Fruit fly (Drosophila melanogaster) whole organism, embryonic: ENCODE data around the gene Gr61a.
A peak's percentile ranks its signal among the peaks of the same experiment; 100 is the strongest.

ENCODE experiments used
- Blimp-1 ChIP-seq: fragments of 200-800 bp; sonication (Bioruptor generic); optimal IDR thresholded peaks from 3 replicates; lab custom pipeline; 2018; ENCODE audit warnings: missing biosample characterization, missing genetic modification characterization, mild to moderate bottlenecking, moderate library complexity, missing genetic modification reagents
- Bteb2 ChIP-seq: fragments of 200-800 bp; sonication (Bioruptor generic); optimal IDR thresholded peaks from 2 replicates; lab custom pipeline; 2016; ENCODE audit warnings: missing biosample characterization, missing genetic modification characterization
- CG10147 ChIP-seq: fragments of 200-800 bp; sonication (Bioruptor generic); optimal IDR thresholded peaks from 2 replicates; lab custom pipeline; 2019; ENCODE audit warnings: missing biosample characterization, mild to moderate bottlenecking, missing genetic modification characterization, moderate library complexity
- CG11093 ChIP-seq: fragments of 200-800 bp; sonication (Bioruptor generic); IDR thresholded peaks from 3 replicates; pipeline ENCODE4 v1.3.6; 2022; ENCODE audit warnings: missing biosample characterization, missing genetic modification characterization
- CG14965 ChIP-seq: fragments of 200-800 bp; sonication (Bioruptor generic); optimal IDR thresholded peaks from 2 replicates; lab custom pipeline; 2016; ENCODE audit warnings: missing biosample characterization, missing genetic modification characterization, borderline replicate concordance
- CG17912 ChIP-seq: fragments of 200-800 bp; sonication (Bioruptor generic); optimal IDR thresholded peaks from 2 replicates; lab custom pipeline; 2018; ENCODE audit warnings: missing biosample characterization, mild to moderate bottlenecking, missing genetic modification characterization
- CG3065 ChIP-seq: fragments of 200-800 bp; sonication (Bioruptor generic); optimal IDR thresholded peaks from 2 replicates; lab custom pipeline; 2016; ENCODE audit warnings: missing biosample characterization, missing genetic modification characterization
- CG3847 ChIP-seq: fragments of 200-800 bp; sonication (Bioruptor generic); IDR thresholded peaks from 2 replicates; pipeline ENCODE4 v1.3.6; 2022; ENCODE audit warnings: missing biosample characterization, missing genetic modification characterization
- CG4707 ChIP-seq: fragments of 200-800 bp; sonication (Bioruptor generic); optimal IDR thresholded peaks from 2 replicates; lab custom pipeline; 2018; ENCODE audit warnings: missing biosample characterization, mild to moderate bottlenecking, missing genetic modification characterization, moderate library complexity
- CG4820 ChIP-seq: fragments of 200-800 bp; sonication (Bioruptor generic); optimal IDR thresholded peaks from 3 replicates; lab custom pipeline; 2016; ENCODE audit warnings: missing biosample characterization, missing genetic modification characterization
- CG6175 ChIP-seq: fragments of 200-800 bp; sonication (Bioruptor generic); IDR thresholded peaks from 3 replicates; pipeline ENCODE4 v1.3.6; 2022; ENCODE audit warnings: missing biosample characterization, missing genetic modification characterization
- CG7745 ChIP-seq: fragments of 200-800 bp; sonication (Bioruptor generic); optimal IDR thresholded peaks from 2 replicates; lab custom pipeline; 2018; ENCODE audit warnings: missing biosample characterization, mild to moderate bottlenecking, missing genetic modification characterization, moderate library complexity
- CG9932 ChIP-seq: fragments of 200-800 bp; sonication (Bioruptor generic); IDR thresholded peaks from 2 replicates; pipeline ENCODE4 v1.3.6; 2022; ENCODE audit warnings: missing biosample characterization, missing genetic modification characterization
- CoRest ChIP-seq: fragments of 200-800 bp; sonication (Bioruptor generic); optimal IDR thresholded peaks from 3 replicates; lab custom pipeline; 2018; ENCODE audit warnings: missing biosample characterization, mild to moderate bottlenecking, missing genetic modification characterization, moderate library complexity
- Dad ChIP-seq: fragments of 200-800 bp; sonication (Bioruptor generic); optimal IDR thresholded peaks from 3 replicates; lab custom pipeline; 2016; ENCODE audit warnings: missing biosample characterization, missing genetic modification characterization
- Deaf1 ChIP-seq: fragments of 200-800 bp; optimal IDR thresholded peaks from 3 replicates; lab custom pipeline; 2019; ENCODE audit warnings: missing biosample characterization, mild to moderate bottlenecking, missing genetic modification characterization, moderate library complexity
- Ets65A ChIP-seq: fragments of 200-800 bp; sonication (Bioruptor generic); peaks from one replicate; lab custom pipeline; 2016; ENCODE audit warnings: missing biosample characterization, missing genetic modification characterization
- Fer1 ChIP-seq: fragments of 200-800 bp; sonication (Bioruptor generic); optimal IDR thresholded peaks from 2 replicates; lab custom pipeline; 2017; ENCODE audit warnings: missing biosample characterization, mild to moderate bottlenecking, missing genetic modification characterization
- H15 ChIP-seq: fragments of 200-800 bp; sonication (Bioruptor generic); IDR thresholded peaks from 3 replicates; pipeline ENCODE4 v1.3.6; 2022; ENCODE audit warnings: missing biosample characterization, missing genetic modification characterization
- Hey ChIP-seq: fragments of 200-800 bp; sonication (Bioruptor generic); optimal IDR thresholded peaks from 3 replicates; lab custom pipeline; 2018; ENCODE audit warnings: missing biosample characterization, mild to moderate bottlenecking, missing genetic modification characterization
- HmgD ChIP-seq: fragments of 200-800 bp; sonication (Bioruptor generic); optimal IDR thresholded peaks from 3 replicates; lab custom pipeline; 2016; ENCODE audit warnings: missing biosample characterization, missing genetic modification characterization
- HmgZ ChIP-seq: fragments of 200-800 bp; sonication (Bioruptor generic); optimal IDR thresholded peaks from 2 replicates; lab custom pipeline; 2018; ENCODE audit warnings: missing biosample characterization, mild to moderate bottlenecking, missing genetic modification characterization
- Nf-YB ChIP-seq: fragments of 200-800 bp; sonication (Bioruptor generic); optimal IDR thresholded peaks from 3 replicates; lab custom pipeline; 2019; ENCODE audit warnings: missing biosample characterization, mild to moderate bottlenecking, missing genetic modification characterization, moderate library complexity
- Nf-YC ChIP-seq: fragments of 200-800 bp; optimal IDR thresholded peaks from 3 replicates; lab custom pipeline; 2019; ENCODE audit warnings: missing biosample characterization, mild to moderate bottlenecking, missing genetic modification characterization, moderate library complexity
- Sox102F ChIP-seq: fragments of 200-800 bp; sonication (Bioruptor generic); optimal IDR thresholded peaks from 2 replicates; lab custom pipeline; 2018; ENCODE audit warnings: missing biosample characterization, mild to moderate bottlenecking, missing genetic modification characterization, moderate library complexity
- Trl ChIP-seq, 3 experiments: fragments of >200 bp in 2 of 3; fragments of 200-800 bp in 1 of 3; sonication (Bioruptor generic) in 1 of 3; optimal IDR thresholded peaks; 2 replicates in 1 of 3; 3 replicates in 2 of 3; lab custom pipeline; 2016 to 2017; ENCODE audit warnings: missing biosample characterization in 1 of 3, missing genetic modification characterization in 1 of 3
- abd-A ChIP-seq: fragments of 200-800 bp; sonication (Bioruptor generic); optimal IDR thresholded peaks from 3 replicates; lab custom pipeline; 2019; ENCODE audit warnings: missing biosample characterization, mild to moderate bottlenecking, missing genetic modification characterization, moderate library complexity
- chinmo ChIP-seq: fragments of 200-800 bp; sonication (Bioruptor generic); IDR thresholded peaks from 4 replicates; pipeline ENCODE4 v1.3.6; 2022; ENCODE audit warnings: missing biosample characterization, missing genetic modification characterization; ENCODE audit not compliant: partially characterized antibody
- eve ChIP-seq, 2 experiments: fragments of >200 bp; optimal IDR thresholded peaks; 2 replicates each; lab custom pipeline; 2017; ENCODE audit warnings: missing biosample characterization in 2 of 2, missing genetic modification characterization in 2 of 2
- ewg ChIP-seq: fragments of 200-800 bp; sonication (Bioruptor generic); optimal IDR thresholded peaks from 3 replicates; lab custom pipeline; 2017; ENCODE audit warnings: mild to moderate bottlenecking, missing biosample characterization, missing genetic modification reagents, missing genetic modification characterization
- grn ChIP-seq: fragments of 200-800 bp; sonication (Bioruptor generic); optimal IDR thresholded peaks from 3 replicates; lab custom pipeline; 2017; ENCODE audit warnings: missing biosample characterization, missing genetic modification characterization
- ind ChIP-seq: fragments of 200-800 bp; sonication (Bioruptor generic); optimal IDR thresholded peaks from 3 replicates; lab custom pipeline; 2016; ENCODE audit warnings: missing biosample characterization, missing genetic modification characterization
- nerfin-1 ChIP-seq: fragments of 200-800 bp; sonication (Bioruptor generic); optimal IDR thresholded peaks from 3 replicates; lab custom pipeline; 2019; ENCODE audit warnings: missing biosample characterization, mild to moderate bottlenecking, missing genetic modification characterization, moderate library complexity
- oc ChIP-seq: fragments of 200-800 bp; sonication (Bioruptor generic); optimal IDR thresholded peaks from 2 replicates; lab custom pipeline; 2018; ENCODE audit warnings: missing biosample characterization, mild to moderate bottlenecking, missing genetic modification characterization, moderate library complexity
- phol ChIP-seq: fragments of 200-800 bp; sonication (Bioruptor generic); optimal IDR thresholded peaks from 3 replicates; lab custom pipeline; 2018; ENCODE audit warnings: missing biosample characterization, mild to moderate bottlenecking, missing genetic modification characterization, moderate library complexity
- pros ChIP-seq: fragments of 200-800 bp; sonication (Bioruptor generic); optimal IDR thresholded peaks from 3 replicates; lab custom pipeline; 2019; ENCODE audit warnings: missing biosample characterization, mild to moderate bottlenecking, missing genetic modification characterization, moderate library complexity
- salm ChIP-seq: fragments of 200-800 bp; sonication (Bioruptor generic); optimal IDR thresholded peaks from 2 replicates; lab custom pipeline; 2018; ENCODE audit warnings: missing biosample characterization, mild to moderate bottlenecking, missing genetic modification characterization
- sisA ChIP-seq: fragments of 200-800 bp; sonication (Bioruptor generic); IDR thresholded peaks from 2 replicates; pipeline ENCODE4 v1.3.6; 2022; ENCODE audit warnings: missing biosample characterization, missing genetic modification characterization
- vvl ChIP-seq: fragments of 200-800 bp; sonication (Bioruptor generic); IDR thresholded peaks from 2 replicates; pipeline ENCODE4 v1.3.6; 2022; ENCODE audit warnings: missing biosample characterization, missing genetic modification characterization

Gene Gr61a

DNA sequence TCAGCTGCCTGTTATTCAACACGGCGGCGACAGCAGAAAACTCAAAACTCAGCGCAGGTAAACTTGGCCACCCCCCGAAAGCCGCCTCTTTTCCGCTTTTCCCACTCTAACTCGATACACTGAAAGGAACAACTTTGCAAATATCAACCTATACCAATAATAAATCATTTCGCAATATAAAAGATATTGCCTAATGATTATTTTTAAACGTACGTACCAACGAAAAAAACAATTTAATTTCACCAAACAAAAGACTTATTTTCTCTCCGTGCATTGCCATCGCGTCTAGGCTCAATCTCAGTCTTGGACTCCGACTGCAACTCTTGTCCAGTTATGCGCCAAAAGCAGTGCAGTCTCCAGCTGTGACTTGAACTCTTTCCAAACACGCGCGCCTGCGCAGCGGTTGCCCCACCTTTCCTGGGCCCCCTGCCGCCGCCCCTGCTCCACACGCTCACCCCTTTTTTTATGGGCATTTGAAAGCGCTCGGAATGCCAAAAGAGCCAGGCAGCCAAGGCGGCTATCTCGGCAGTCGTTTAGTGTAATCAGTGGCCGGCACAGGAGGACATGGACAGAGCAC lies 35.5 kb upstream of the Gr61a start (continued):
- peak; percentile 48 for TF ChIP-seq CG10147 (GFP tag; lab: Kevin White, UChicago)
- no peak for TF ChIP-seq HmgD (GFP tag; lab: Kevin White, UChicago)

DNA sequence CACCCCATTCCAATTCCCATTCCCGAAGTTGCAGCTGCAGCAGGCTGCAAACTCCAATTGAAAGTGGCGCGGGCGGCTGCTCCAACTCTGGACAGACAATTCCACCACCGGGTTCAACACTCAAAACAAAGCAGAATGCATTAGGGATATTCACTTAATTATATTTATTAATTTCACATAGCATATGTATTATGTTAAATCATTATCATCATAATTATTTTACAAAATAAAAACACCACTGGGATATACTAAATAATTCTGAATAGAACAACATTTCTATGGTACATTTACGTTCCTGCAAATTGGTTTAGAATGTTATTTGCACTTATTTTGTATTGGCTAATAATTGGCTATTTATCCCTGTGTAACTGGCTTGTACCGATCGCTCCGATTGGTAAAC lies 33.8 kb upstream of the Gr61a start:
- no peak for TF ChIP-seq CG3847 (GFP tag; lab: Robert Waterston, UW)
- no peak for TF ChIP-seq ind (GFP tag; lab: Kevin White, UChicago)
- no peak for TF ChIP-seq Blimp-1 (GFP tag; lab: Kevin White, UChicago)
- TF ChIP-seq eve (GFP tag; optimal IDR thresholded peaks at IDR 0.05; lab: Kevin White, UChicago): no peak
- no peak for TF ChIP-seq CG14965 (GFP tag; lab: Kevin White, UChicago)
- no peak for TF ChIP-seq salm (tag; lab: Kevin White, UChicago)
- no peak for TF ChIP-seq CG3065 (GFP tag; lab: Kevin White, UChicago)
- TF ChIP-seq CG9932 (GFP tag; lab: Robert Waterston, UW): no peak
- TF ChIP-seq CG6175 (GFP tag; lab: Robert Waterston, UW): no peak
- TF ChIP-seq CG7745 (tag; lab: Kevin White, UChicago): no peak
- no peak for TF ChIP-seq sisA (GFP tag; lab: Robert Waterston, UW)
- no peak for TF ChIP-seq CG11093 (GFP tag; lab: Robert Waterston, UW)
- TF ChIP-seq H15 (GFP tag; lab: Robert Waterston, UW): no peak
- TF ChIP-seq CG4820 (GFP tag; lab: Kevin White, UChicago): no peak
- no peak for TF ChIP-seq vvl (GFP tag; lab: Robert Waterston, UW)
- no peak for TF ChIP-seq Sox102F (GFP tag; lab: Kevin White, UChicago)
- no peak for TF ChIP-seq CG17912
- TF ChIP-seq, all 482 proteins: peak for 0

DNA sequence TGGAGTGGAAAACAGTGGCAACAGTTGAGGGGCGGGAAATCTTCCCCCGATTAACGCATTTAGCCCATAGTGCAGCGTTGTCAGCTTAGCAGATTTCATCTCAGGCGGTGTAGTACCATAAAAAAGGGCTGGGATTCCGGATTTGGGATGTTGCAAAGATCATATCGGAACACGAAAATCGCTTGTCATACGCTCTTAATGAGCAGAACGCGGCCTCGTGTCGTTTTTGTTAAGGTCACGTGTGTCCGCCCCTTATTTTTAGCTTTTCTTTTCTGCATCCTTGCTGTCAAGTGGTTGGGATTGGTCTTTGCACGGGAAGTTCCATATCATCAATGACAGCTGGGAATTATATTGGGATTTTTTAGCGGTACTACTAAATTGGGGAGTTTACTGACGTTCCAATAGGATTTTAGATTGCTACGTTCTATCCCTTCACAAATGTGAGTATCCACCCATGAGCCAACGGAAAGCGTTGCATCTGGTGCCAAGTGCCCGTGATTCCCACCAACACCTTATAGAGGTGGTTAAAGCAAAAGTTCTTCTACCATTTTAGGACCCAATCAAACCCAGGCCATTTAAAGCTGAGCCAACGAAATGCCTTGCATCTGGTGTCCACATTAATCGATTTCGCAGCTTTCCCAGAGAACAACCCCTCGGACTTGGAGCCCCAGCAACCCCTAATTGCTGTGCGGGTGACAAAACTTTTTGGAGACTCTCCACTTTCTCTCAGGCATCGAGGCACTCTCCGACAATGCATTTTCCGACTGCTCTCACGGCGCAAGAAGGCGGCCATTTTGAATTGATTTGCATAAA lies 32.3 kb upstream of the Gr61a start:
- TF ChIP-seq Deaf1 (peak; percentile 64), phol (tag; lab: Kevin White, UChicago) (peak; percentile 22), Bteb2 (no peak), ewg (GFP tag; lab: Kevin White, UChicago) (peak; percentile 16), Trl (optimal IDR thresholded peaks at IDR 0.05; lab: Kevin White, UChicago) (peak; percentile 31 to 56), Trl (GFP tag; optimal IDR thresholded peaks at IDR 0.05; lab: Kevin White, UChicago) (no peak), HmgZ (tag; lab: Kevin White, UChicago) (no peak), pros (GFP tag; lab: Kevin White, UChicago) (peak; percentile 44), Nf-YC (tag; lab: Kevin White, UChicago) (peak; percentile 84), grn (GFP tag; lab: Kevin White, UChicago) (peak; percentile 28), abd-A (tag; lab: Kevin White, UChicago) (peak; percentile 6), vvl (GFP tag; lab: Robert Waterston, UW) (peak; percentile 58; the same call in 1 of the 2 replicates), Ets65A (peak; percentile 12), CG4707 (GFP tag; lab: Kevin White, UChicago) (peak; percentile 14), Fer1 (GFP tag; lab: Kevin White, UChicago) (peak; percentile 7), nerfin-1 (tag; lab: Kevin White, UChicago) (peak; percentile 14), Dad (GFP tag; lab: Kevin White, UChicago) (no peak), oc (tag; lab: Kevin White, UChicago) (peak; percentile 33), Hey (tag; lab: Kevin White, UChicago) (peak; percentile 91), Nf-YB (GFP tag; lab: Kevin White, UChicago) (peak; percentile 84), CoRest (tag; lab: Kevin White, UChicago) (no peak), chinmo (GFP tag; lab: Robert Waterston, UW) (0 out of 4 replicates have a peak, but pooled peaks have one; percentile 34)
